Worm (Caenorhabditis elegans) whole organism, young adult: Measurements from ENCODE around the gene F40G12.10.

Source experiments
- B0336.3 ChIP-seq: fragments of 200-800 bp; sonication (Bioruptor generic); IDR thresholded peaks from 2 replicates; pipeline ENCODE4 v1.3.6; 2022; ENCODE audit warnings: missing genetic modification characterization, missing compliant biosample characterization
- F57A8.1 ChIP-seq: fragments of 200-800 bp; sonication (Bioruptor generic); optimal IDR thresholded peaks from 2 replicates; lab custom pipeline; 2018; ENCODE audit warnings: mild to moderate bottlenecking, missing genetic modification characterization, moderate library complexity, missing compliant biosample characterization
- K12H6.12 ChIP-seq: fragments of 200-800 bp; sonication (Bioruptor generic); optimal IDR thresholded peaks from 2 replicates; lab custom pipeline; 2018; ENCODE audit warnings: mild to moderate bottlenecking, missing genetic modification characterization, missing compliant biosample characterization
- T26A5.8 ChIP-seq: sonication (generic microtip); optimal IDR thresholded peaks from 2 replicates; lab custom pipeline; 2016; ENCODE audit warnings: missing genetic modification characterization, missing compliant biosample characterization
- athp-1 ChIP-seq: sonication (generic microtip); optimal IDR thresholded peaks from 2 replicates; lab custom pipeline; 2017; ENCODE audit warnings: mild to moderate bottlenecking, missing genetic modification characterization, missing compliant biosample characterization
- attf-5 ChIP-seq: fragments of 200-800 bp; sonication (Bioruptor generic); optimal IDR thresholded peaks from 2 replicates; lab custom pipeline; 2018; ENCODE audit warnings: mild to moderate bottlenecking, missing genetic modification characterization, missing compliant biosample characterization
- cebp-1 ChIP-seq, 2 experiments: fragments of 200-800 bp in 1 of 2; sonication (Bioruptor generic) in 1 of 2; sonication (generic microtip) in 1 of 2; IDR thresholded peaks in 1 of 2; optimal IDR thresholded peaks in 1 of 2; 2 replicates each; pipeline versions ENCODE4 v1.3.6 to Lab custom; 2017 to 2022; ENCODE audit warnings: missing compliant biosample characterization in 2 of 2, missing genetic modification characterization in 2 of 2, mild to moderate bottlenecking in 1 of 2, missing genetic modification reagents in 1 of 2, moderate library complexity in 1 of 2
- efl-1 ChIP-seq: fragments of 150-350 bp; optimal IDR thresholded peaks from 2 replicates; lab custom pipeline; 2014; ENCODE audit warnings: missing biosample characterization, missing genetic modification reagents, missing genetic modification characterization
- egrh-3 ChIP-seq: fragments of 200-800 bp; sonication (Bioruptor generic); IDR thresholded peaks from 2 replicates; pipeline ENCODE4 v1.3.6; 2022; ENCODE audit warnings: missing genetic modification reagents, missing genetic modification characterization, missing compliant biosample characterization
- hmg-1.2 ChIP-seq: fragments of 200-800 bp; sonication (Bioruptor generic); IDR thresholded peaks from 2 replicates; pipeline ENCODE4 v1.3.6; 2022; ENCODE audit warnings: missing genetic modification reagents, missing genetic modification characterization, missing compliant biosample characterization
- hsf-1 ChIP-seq: fragments of 200-800 bp; sonication (Bioruptor generic); IDR thresholded peaks from 2 replicates; pipeline ENCODE4 v1.3.6; 2022; ENCODE audit warnings: missing genetic modification reagents, missing genetic modification characterization, missing compliant biosample characterization
- let-607 ChIP-seq, 2 experiments: fragments of 200-800 bp in 1 of 2; sonication (Bioruptor generic) in 1 of 2; sonication (generic microtip) in 1 of 2; optimal IDR thresholded peaks; 2 replicates each; lab custom pipeline; 2016 to 2018; ENCODE audit warnings: mild to moderate bottlenecking in 2 of 2, missing compliant biosample characterization in 2 of 2, missing genetic modification characterization in 2 of 2, moderate library complexity in 2 of 2, missing genotype in 1 of 2
- lin-26 ChIP-seq: fragments of 200-800 bp; sonication (Bioruptor generic); IDR thresholded peaks from 2 replicates; pipeline ENCODE4 v1.3.6; 2022; ENCODE audit warnings: missing genetic modification reagents, missing genetic modification characterization, missing compliant biosample characterization
- lir-1 ChIP-seq: fragments of 200-800 bp; sonication (Bioruptor generic); conservative IDR thresholded peaks from 2 replicates; pipeline ENCODE4 v1.3.6; 2022; ENCODE audit warnings: missing genetic modification reagents, missing genetic modification characterization, missing compliant biosample characterization
- mcd-1 ChIP-seq: fragments of 200-800 bp; sonication (Bioruptor generic); IDR thresholded peaks from 2 replicates; pipeline ENCODE4 v1.3.6; 2022; ENCODE audit warnings: missing genetic modification reagents, missing genetic modification characterization, missing compliant biosample characterization
- mel-28 ChIP-seq: sonication (generic microtip); optimal IDR thresholded peaks from 2 replicates; lab custom pipeline; 2016; ENCODE audit warnings: borderline replicate concordance, mild to moderate bottlenecking, missing genetic modification characterization, missing compliant biosample characterization
- mes-4 ChIP-seq: sonication (generic microtip); optimal IDR thresholded peaks from 2 replicates; lab custom pipeline; 2016; ENCODE audit warnings: missing genotype, missing genetic modification characterization, missing compliant biosample characterization
- nfyb-1 ChIP-seq: fragments of 200-800 bp; sonication (Bioruptor generic); IDR thresholded peaks from 2 replicates; pipeline ENCODE4 v1.3.6; 2022; ENCODE audit warnings: missing genetic modification reagents, missing genetic modification characterization, missing compliant biosample characterization
- nhr-179 ChIP-seq: sonication (generic microtip); optimal IDR thresholded peaks from 2 replicates; lab custom pipeline; 2016; ENCODE audit warnings: mild to moderate bottlenecking, missing genetic modification characterization, missing compliant biosample characterization
- nhr-27 ChIP-seq: fragments of 200-800 bp; sonication (Bioruptor generic); optimal IDR thresholded peaks from 2 replicates; lab custom pipeline; 2018; ENCODE audit warnings: mild to moderate bottlenecking, missing genetic modification characterization, moderate library complexity, missing compliant biosample characterization
- nhr-80 ChIP-seq: sonication (generic microtip); optimal IDR thresholded peaks from 2 replicates; lab custom pipeline; 2016; ENCODE audit warnings: missing genetic modification characterization, missing compliant biosample characterization
- pbrm-1 ChIP-seq: fragments of 200-800 bp; sonication (Bioruptor generic); IDR thresholded peaks from 2 replicates; pipeline ENCODE4 v1.3.6; 2022; ENCODE audit warnings: missing genetic modification reagents, missing genetic modification characterization, missing compliant biosample characterization
- rec-8 ChIP-seq, 2 experiments: sonication (generic microtip); optimal IDR thresholded peaks; 2 replicates each; lab custom pipeline; 2016; ENCODE audit warnings: mild to moderate bottlenecking in 2 of 2, missing genetic modification characterization in 2 of 2, missing genetic modification reagents in 2 of 2, missing genotype in 2 of 2, missing biosample characterization in 1 of 2, missing compliant biosample characterization in 1 of 2, moderate library complexity in 1 of 2
- snpc-1.3 ChIP-seq: sonication (generic microtip); optimal IDR thresholded peaks from 2 replicates; lab custom pipeline; 2017; ENCODE audit warnings: missing genetic modification characterization, mild to moderate bottlenecking, missing compliant biosample characterization, antibody characterized with exemption, moderate library complexity, missing genotype, missing genetic modification reagents; ENCODE audit not compliant: insufficient read depth
- sptf-2 ChIP-seq: fragments of 200-800 bp; sonication (Bioruptor generic); optimal IDR thresholded peaks from 2 replicates; lab custom pipeline; 2018; ENCODE audit warnings: mild to moderate bottlenecking, missing genetic modification characterization, missing compliant biosample characterization
- tbx-9 ChIP-seq: sonication (generic microtip); optimal IDR thresholded peaks from 2 replicates; lab custom pipeline; 2016; ENCODE audit warnings: borderline replicate concordance, missing genetic modification characterization, inconsistent platforms, missing compliant biosample characterization
- tlf-1 ChIP-seq: fragments of 200-800 bp; sonication (Bioruptor generic); optimal IDR thresholded peaks from 2 replicates; lab custom pipeline; 2018; ENCODE audit warnings: mild to moderate bottlenecking, missing genetic modification characterization, missing compliant biosample characterization
- zfh-2 ChIP-seq: fragments of 200-800 bp; sonication (Bioruptor generic); conservative IDR thresholded peaks from 2 replicates; pipeline ENCODE4 v1.3.6; 2022; ENCODE audit warnings: missing genetic modification reagents, missing genetic modification characterization, missing compliant biosample characterization

F40G12.10 gene

ce11 chrV:14320730-14321319 lies 37.5 kb downstream of the F40G12.10 start:
- TF ChIP-seq tbx-9 (tag; lab: Kevin White, UChicago) = no peak
- TF ChIP-seq snpc-1.3 (tag; lab: Kevin White, UChicago) = no peak
- peak; percentile 31 for TF ChIP-seq F57A8.1 (GFP tag; lab: Kevin White, UChicago)
- TF ChIP-seq nhr-179 (tag; lab: Kevin White, UChicago) = no peak
- TF ChIP-seq zfh-2 (GFP tag; lab: Robert Waterston, UW) = peak; percentile 95
- no peak for TF ChIP-seq mes-4
- no peak for TF ChIP-seq let-607 (tag; optimal IDR thresholded peaks at IDR 0.05; lab: Kevin White, UChicago)
- TF ChIP-seq B0336.3 = peak; percentile 31; the same call in 1 of the 2 replicates
- TF ChIP-seq cebp-1 (GFP tag; IDR thresholded peaks at IDR 0.05; lab: Robert Waterston, UW) = no peak
- TF ChIP-seq cebp-1 (tag; optimal IDR thresholded peaks at IDR 0.05; lab: Kevin White, UChicago) = peak; percentile 26
- TF ChIP-seq efl-1 (GFP tag; lab: Kevin White, UChicago) = no peak
- no peak for TF ChIP-seq T26A5.8 (tag; lab: Kevin White, UChicago)
- peak; percentile 98 for TF ChIP-seq egrh-3 (GFP tag; lab: Robert Waterston, UW)
- 0 out of 2 replicates have a peak, but pooled peaks have one; percentile 30 for TF ChIP-seq nfyb-1 (GFP tag; lab: Robert Waterston, UW)
- 0 out of 2 replicates have a peak, but pooled peaks have one; percentile 14 for TF ChIP-seq pbrm-1 (GFP tag; lab: Robert Waterston, UW)
- TF ChIP-seq lin-26 (GFP tag; lab: Robert Waterston, UW) = no peak
- TF ChIP-seq rec-8 (tag; optimal IDR thresholded peaks at IDR 0.05; lab: Kevin White, UChicago) = no peak
- no peak for TF ChIP-seq tlf-1 (GFP tag; lab: Kevin White, UChicago)
- TF ChIP-seq attf-5 = peak; percentile 23
- peak; percentile 15 for TF ChIP-seq athp-1 (tag; lab: Kevin White, UChicago)

ce11 chrV:14322743-14323142 lies 39.4 kb downstream of the F40G12.10 start, which contains the start of gene F47B8.3:
Gene F47B8.3 (minus strand): TSS chrV:14323003.
- TF ChIP-seq hsf-1 (GFP tag; lab: Robert Waterston, UW) = no peak
- TF ChIP-seq cebp-1 (GFP tag; IDR thresholded peaks at IDR 0.05; lab: Robert Waterston, UW) = no peak
- TF ChIP-seq cebp-1 (tag; optimal IDR thresholded peaks at IDR 0.05; lab: Kevin White, UChicago) = peak; percentile 70
- TF ChIP-seq lir-1 (GFP tag; lab: Robert Waterston, UW) = no peak
- TF ChIP-seq hmg-1.2 = peak; percentile 75; the same call in 1 of the 2 replicates

ce11 chrV:14324502-14325467 lies 41.4 kb downstream of the F40G12.10 start, which contains the start of the genes F47B8.4 and F47B8.18:
Gene F47B8.4 (minus strand): TSS chrV:14324673.
Gene F47B8.18 (minus strand): TSS chrV:14325464.
- TF ChIP-seq nhr-27 (no peak), mcd-1 (GFP tag; lab: Robert Waterston, UW) (peak; percentile 55; the same call in 1 of the 2 replicates), mel-28 (tag; lab: Kevin White, UChicago) (no peak), K12H6.12 (no peak), nhr-80 (tag; lab: Kevin White, UChicago) (peak; percentile 56), zfh-2 (GFP tag; lab: Robert Waterston, UW) (peak; percentile 95), egrh-3 (GFP tag; lab: Robert Waterston, UW) (peak; percentile 99), sptf-2 (GFP tag; lab: Kevin White, UChicago) (peak; percentile 15), cebp-1 (GFP tag; IDR thresholded peaks at IDR 0.05; lab: Robert Waterston, UW) (0 out of 2 replicates have a peak, but pooled peaks have one; percentile 15), cebp-1 (tag; optimal IDR thresholded peaks at IDR 0.05; lab: Kevin White, UChicago) (no peak), lin-26 (GFP tag; lab: Robert Waterston, UW) (0 out of 2 replicates have a peak, but pooled peaks have one; percentile 53)
